Worm (Caenorhabditis elegans) whole organism, L3 larva: Measurements from ENCODE around the gene tbc-3.

Experiments used
- ama-1 ChIP-seq: fragments of 150-350 bp; optimal IDR thresholded peaks from 2 replicates; lab custom pipeline; 2018
- ceh-16 ChIP-seq: sonication (generic microtip); optimal IDR thresholded peaks from 2 replicates; lab custom pipeline; 2017; ENCODE audit warnings: missing biosample characterization, missing genetic modification characterization
- ceh-82 ChIP-seq: fragments of 150-350 bp; optimal IDR thresholded peaks from 2 replicates; lab custom pipeline; 2014; ENCODE audit warnings: missing biosample characterization, missing genetic modification characterization
- elt-3 ChIP-seq, 3 experiments: fragments of 150-350 bp in 1 of 3; sonication (generic microtip) in 2 of 3; optimal IDR thresholded peaks; 2 replicates in 2 of 3; 4 replicates in 1 of 3; lab custom pipeline; 2014 to 2017; ENCODE audit warnings: missing biosample characterization in 3 of 3, missing genetic modification characterization in 3 of 3
- fos-1 ChIP-seq: fragments of 150-350 bp; optimal IDR thresholded peaks from 2 replicates; lab custom pipeline; 2014; ENCODE audit warnings: missing biosample characterization, missing genetic modification characterization
- lin-15B ChIP-seq: fragments of 150-350 bp; optimal IDR thresholded peaks from 2 replicates; lab custom pipeline; 2014; ENCODE audit warnings: missing biosample characterization, missing genetic modification characterization
- nhr-237 ChIP-seq: fragments of 150-350 bp; optimal IDR thresholded peaks from 2 replicates; lab custom pipeline; 2014; ENCODE audit warnings: missing biosample characterization, missing genetic modification characterization
- nhr-77 ChIP-seq: fragments of 150-350 bp; optimal IDR thresholded peaks from 2 replicates; lab custom pipeline; 2014; ENCODE audit warnings: missing biosample characterization, missing genetic modification characterization
- pha-4 ChIP-seq: fragments of 150-350 bp; optimal IDR thresholded peaks from 2 replicates; lab custom pipeline; 2014; ENCODE audit warnings: missing biosample characterization, missing genetic modification reagents, missing genetic modification characterization
- tbx-2 ChIP-seq: sonication (generic microtip); optimal IDR thresholded peaks from 2 replicates; lab custom pipeline; 2016; ENCODE audit warnings: mild to moderate bottlenecking, missing genetic modification characterization, missing compliant biosample characterization
- unc-39 ChIP-seq: sonication (generic microtip); optimal IDR thresholded peaks from 4 replicates; lab custom pipeline; 2017; ENCODE audit warnings: missing biosample characterization, missing genetic modification characterization
- ztf-11 ChIP-seq: fragments of 150-350 bp; optimal IDR thresholded peaks from 2 replicates; lab custom pipeline; 2014; ENCODE audit warnings: missing biosample characterization, missing genetic modification characterization

DNA sequence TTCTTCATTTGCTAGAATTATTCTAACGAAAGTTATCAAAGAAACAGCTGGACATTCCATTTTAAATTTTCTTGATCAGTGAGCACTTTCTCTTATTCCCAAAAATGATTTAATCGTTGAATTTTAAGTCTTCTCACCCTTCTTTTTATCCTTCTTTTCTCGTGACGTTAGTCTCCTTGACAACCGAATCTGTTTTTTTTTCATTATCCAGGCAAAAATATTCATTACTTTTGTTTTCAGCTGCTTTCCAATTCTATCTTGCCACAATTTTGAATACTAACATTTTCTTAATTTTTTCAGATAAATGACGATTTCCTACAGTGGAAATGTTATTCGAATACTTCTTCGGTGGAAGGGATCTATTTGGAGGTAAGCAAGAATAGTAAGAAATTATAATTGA lies 4.8 kb downstream of the tbc-3 start, which contains the start of gene best-13:
- TF ChIP-seq ceh-82 (no peak), ama-1 (no peak), lin-15B (tag; lab: Kevin White, UChicago) (no peak), nhr-77 (tag; lab: Kevin White, UChicago) (no peak), nhr-237 (tag; lab: Kevin White, UChicago) (no peak), fos-1 (no peak), ceh-16 (tag; lab: Kevin White, UChicago) (no peak), ztf-11 (tag; lab: Kevin White, UChicago) (no peak), unc-39 (tag; lab: Kevin White, UChicago) (no peak), pha-4 (no peak), tbx-2 (no peak), elt-3 (tag; optimal IDR thresholded peaks at IDR 0.05; lab: Kevin White, UChicago) (no peak)
